Fruit fly (Drosophila melanogaster): ENCODE measurements around the gene okr.

DNA sequence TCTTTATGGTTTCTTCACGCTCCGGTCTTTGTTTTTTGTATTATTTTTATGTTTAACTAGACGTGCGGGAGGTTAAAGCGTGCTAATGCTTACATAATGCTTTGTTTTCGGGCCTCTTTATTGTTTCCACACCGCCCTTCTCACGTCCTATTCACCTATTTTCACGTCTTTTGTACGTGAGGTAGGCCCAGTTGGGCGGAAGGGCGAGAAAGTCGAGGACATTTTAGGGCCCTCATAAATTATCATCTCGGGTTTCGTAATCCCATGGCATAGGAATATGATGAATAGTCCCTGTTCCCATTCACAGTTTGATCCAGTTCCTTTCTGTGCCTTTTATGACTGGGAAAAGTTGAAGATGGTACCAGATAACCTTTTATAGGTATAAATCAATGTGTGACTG, 12.9 kb upstream of the okr start:
- TF ChIP-seq CG8478 (optimal IDR thresholded peaks at IDR 0.05) (no peak), CTCF (optimal IDR thresholded peaks at IDR 0.05) (no peak)

All from S2 (cell line).